Worm (Caenorhabditis elegans): Measurements from ENCODE around the gene T05C12.1.

Gene T05C12.1

ce11 chrII:8126617-8127016 is 46.9 kb upstream of the T05C12.1 start:
- TF ChIP-seq nhr-12 (tag; optimal IDR thresholded peaks at IDR 0.05) (no peak), ama-1 (optimal IDR thresholded peaks at IDR 0.05) (no peak), nhr-28 (tag; optimal IDR thresholded peaks at IDR 0.05) (no peak), sea-2 (GFP tag; optimal IDR thresholded peaks at IDR 0.05) (no peak), R02D3.7 (tag; optimal IDR thresholded peaks at IDR 0.05) (no peak), egl-27 (tag; optimal IDR thresholded peaks at IDR 0.05) (no peak), nhr-11 (tag; optimal IDR thresholded peaks at IDR 0.05) (no peak), lin-39 (tag; optimal IDR thresholded peaks at IDR 0.05) (no peak), nhr-23 (tag; optimal IDR thresholded peaks at IDR 0.05) (no peak), eor-1 (tag; optimal IDR thresholded peaks at IDR 0.05) (no peak), nhr-76 (tag; optimal IDR thresholded peaks at IDR 0.05) (no peak), tbx-2 (tag; optimal IDR thresholded peaks at IDR 0.05) (no peak), jun-1 (tag; optimal IDR thresholded peaks at IDR 0.05) (no peak), ceh-28 (tag; optimal IDR thresholded peaks at IDR 0.05) (no peak), elt-3 (tag; optimal IDR thresholded peaks at IDR 0.05) (no peak), pqm-1 (tag; optimal IDR thresholded peaks at IDR 0.05) (no peak), unc-62 (GFP tag; optimal IDR thresholded peaks at IDR 0.05) (no peak), unc-39 (tag; optimal IDR thresholded peaks at IDR 0.05) (no peak), ceh-9 (tag; optimal IDR thresholded peaks at IDR 0.05) (no peak), nhr-25 (tag; optimal IDR thresholded peaks at IDR 0.05) (no peak)

- TF ChIP-seq mml-1 (tag; optimal IDR thresholded peaks at IDR 0.05) (no peak), elt-2 (tag; optimal IDR thresholded peaks at IDR 0.05) (peak; percentile 93), pha-4 (tag; optimal IDR thresholded peaks at IDR 0.05) (peak; percentile 82), lin-39 (tag; optimal IDR thresholded peaks at IDR 0.05) (peak; percentile 23), pqm-1 (tag; optimal IDR thresholded peaks at IDR 0.05) (peak; percentile 95), nfya-1 (tag; optimal IDR thresholded peaks at IDR 0.05; ENCODE audit: insufficient read depth) (peak; percentile 4), nhr-25 (tag; optimal IDR thresholded peaks at IDR 0.05) (no peak), jun-1 (tag; optimal IDR thresholded peaks at IDR 0.05) (peak; percentile 65), daf-12 (tag; optimal IDR thresholded peaks at IDR 0.05) (no peak), skn-1 (tag; optimal IDR thresholded peaks at IDR 0.05) (no peak)
Observed at ce11 chrII:8127290-8127689, 46.2 kb upstream of the T05C12.1 start.

ce11 chrII:8127794-8128193 is 45.7 kb upstream of the T05C12.1 start:
- TF ChIP-seq hmg-11 (tag; optimal IDR thresholded peaks at IDR 0.05) (no peak), eor-1 (tag; optimal IDR thresholded peaks at IDR 0.05) (no peak), daf-12 (tag; optimal IDR thresholded peaks at IDR 0.05) (no peak), egl-27 (tag; optimal IDR thresholded peaks at IDR 0.05) (no peak), elt-1 (tag; optimal IDR thresholded peaks at IDR 0.05) (no peak), ceh-9 (tag; optimal IDR thresholded peaks at IDR 0.05) (no peak), unc-39 (tag; optimal IDR thresholded peaks at IDR 0.05) (no peak), elt-2 (tag; optimal IDR thresholded peaks at IDR 0.05) (no peak), ceh-82 (tag; optimal IDR thresholded peaks at IDR 0.05) (no peak), sea-2 (GFP tag; optimal IDR thresholded peaks at IDR 0.05) (no peak)

- peak; percentile 40 for TF ChIP-seq ama-1 (optimal IDR thresholded peaks at IDR 0.05)
- TF ChIP-seq nhr-237 (tag; optimal IDR thresholded peaks at IDR 0.05), result no peak
- no peak for TF ChIP-seq ceh-82 (tag; optimal IDR thresholded peaks at IDR 0.05)
- TF ChIP-seq jun-1 (tag; optimal IDR thresholded peaks at IDR 0.05), result no peak
- no peak for TF ChIP-seq sea-2 (GFP tag; optimal IDR thresholded peaks at IDR 0.05)
- TF ChIP-seq nfya-1 (tag; optimal IDR thresholded peaks at IDR 0.05; ENCODE audit: insufficient read depth), result peak; percentile 85
- TF ChIP-seq daf-12 (tag; optimal IDR thresholded peaks at IDR 0.05), result no peak
- TF ChIP-seq fos-1 (tag; optimal IDR thresholded peaks at IDR 0.05), result no peak
- TF ChIP-seq ZK546.5 (tag; optimal IDR thresholded peaks at IDR 0.05), result no peak
- TF ChIP-seq ceh-28 (tag; optimal IDR thresholded peaks at IDR 0.05), result peak; percentile 44
- TF ChIP-seq pha-4 (tag; optimal IDR thresholded peaks at IDR 0.05), result peak; percentile 69
- no peak for TF ChIP-seq R02D3.7 (tag; optimal IDR thresholded peaks at IDR 0.05)
- no peak for TF ChIP-seq nhr-67 (tag; optimal IDR thresholded peaks at IDR 0.05)
- no peak for TF ChIP-seq egl-27 (tag; optimal IDR thresholded peaks at IDR 0.05)
- no peak for TF ChIP-seq nhr-77 (tag; optimal IDR thresholded peaks at IDR 0.05)
- peak; percentile 79 for TF ChIP-seq lin-39 (tag; optimal IDR thresholded peaks at IDR 0.05)
- peak; percentile 49 for TF ChIP-seq nhr-23 (tag; optimal IDR thresholded peaks at IDR 0.05)
- TF ChIP-seq elt-2 (tag; optimal IDR thresholded peaks at IDR 0.05), result peak; percentile 35
- no peak for TF ChIP-seq mml-1 (tag; optimal IDR thresholded peaks at IDR 0.05)
- TF ChIP-seq egl-5 (tag; optimal IDR thresholded peaks at IDR 0.05), result no peak
- no peak for TF ChIP-seq nhr-28 (tag; optimal IDR thresholded peaks at IDR 0.05)
- TF ChIP-seq lin-15B (tag; optimal IDR thresholded peaks at IDR 0.05), result no peak
- TF ChIP-seq zag-1 (tag; optimal IDR thresholded peaks at IDR 0.05), result no peak
- peak; percentile 94 for TF ChIP-seq nhr-25 (tag; optimal IDR thresholded peaks at IDR 0.05)
- peak; percentile 71 for TF ChIP-seq hmg-11 (tag; optimal IDR thresholded peaks at IDR 0.05)
- no peak for TF ChIP-seq fkh-10 (GFP tag; optimal IDR thresholded peaks at IDR 0.05)
- no peak for TF ChIP-seq fkh-2 (tag; optimal IDR thresholded peaks at IDR 0.05)
- TF ChIP-seq unc-39 (tag; optimal IDR thresholded peaks at IDR 0.05), result no peak
- peak; percentile 55 for TF ChIP-seq elt-1 (tag; optimal IDR thresholded peaks at IDR 0.05)
- TF ChIP-seq lsy-12 (tag; optimal IDR thresholded peaks at IDR 0.05), result no peak
- no peak for TF ChIP-seq ceh-9 (tag; optimal IDR thresholded peaks at IDR 0.05)
- peak in 1 of 3 experiments; percentile 52 for TF ChIP-seq elt-3 (tag; optimal IDR thresholded peaks at IDR 0.05)
- TF ChIP-seq skn-1 (tag; optimal IDR thresholded peaks at IDR 0.05), result peak; percentile 27
- no peak for TF ChIP-seq snpc-4 (tag; optimal IDR thresholded peaks at IDR 0.05)
- TF ChIP-seq nhr-76 (tag; optimal IDR thresholded peaks at IDR 0.05), result no peak
Observed at ce11 chrII:8128273-8129039, 45.0 kb upstream of the T05C12.1 start.

Measured in whole organism, L3 larva.